Fruit fly (Drosophila melanogaster): Measurements from ENCODE around the gene CG5172.

DNA sequence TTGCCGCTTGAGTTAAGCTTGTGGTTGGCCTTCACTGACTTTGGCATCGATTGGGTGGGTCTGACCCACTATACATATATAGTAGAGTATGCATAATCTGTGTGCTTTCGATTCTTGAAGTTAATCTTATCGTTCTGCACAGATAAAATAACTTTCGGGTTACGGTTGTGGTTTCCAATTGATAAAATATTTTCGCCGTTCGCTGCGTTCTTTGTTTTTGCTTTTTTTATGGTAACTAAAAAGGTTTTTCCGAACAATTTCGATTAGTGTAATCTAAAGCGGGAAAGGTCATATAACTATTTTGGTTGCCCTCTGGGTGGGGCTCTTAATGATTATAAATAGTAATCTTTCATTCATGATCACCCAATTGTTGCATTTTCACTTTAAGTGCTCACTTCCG, 40.7 kb upstream of the CG5172 start:
- TF ChIP-seq Sin3A (optimal IDR thresholded peaks at IDR 0.05) (no peak), Myc (optimal IDR thresholded peaks at IDR 0.05) (no peak), ttk (optimal IDR thresholded peaks at IDR 0.05) (no peak), h (optimal IDR thresholded peaks at IDR 0.05) (no peak), insv (optimal IDR thresholded peaks at IDR 0.05) (no peak), psq (optimal IDR thresholded peaks at IDR 0.05) (no peak)
